Worm (Caenorhabditis elegans): Measurements from ENCODE around the gene fbxa-192.
"Not testable (repeated sequence)": the region's sequence is repeated elsewhere in the genome, so short reads cannot be mapped to it uniquely, and the experiment has no call there.

Gene fbxa-192

DNA sequence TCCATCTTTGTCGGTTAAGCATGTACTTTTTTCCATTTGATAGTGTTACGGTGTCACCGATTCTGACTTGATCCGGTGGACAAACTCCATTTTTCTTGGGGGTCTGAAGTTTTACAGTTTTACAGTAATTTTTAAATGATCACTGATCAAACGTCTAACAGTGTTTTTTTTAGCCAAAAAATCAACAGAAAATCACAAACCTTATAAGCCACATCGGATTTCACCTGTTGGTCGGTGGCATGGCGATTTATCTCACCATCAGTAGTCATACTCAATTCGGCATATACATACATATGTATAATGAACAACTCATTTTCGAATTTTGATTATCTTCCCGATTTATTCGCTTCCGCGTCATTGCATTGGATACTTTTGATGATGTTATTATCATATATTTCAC lies 42.5 kb downstream of the fbxa-192 start, which contains the start of gene srz-91:
TSS of gene srz-91 (plus strand) at position 301 of the 400 bp plus-strand sequence.
- TF ChIP-seq daf-8 (GFP tag; IDR thresholded peaks at IDR 0.05) (no peak), nhr-102 (tag; optimal IDR thresholded peaks at IDR 0.05) (no peak), F26F4.8 (GFP tag; conservative IDR thresholded peaks at IDR 0.05) (no peak), tra-1 (GFP tag; IDR thresholded peaks at IDR 0.05) (no peak), madf-9 (GFP tag; conservative IDR thresholded peaks at IDR 0.05) (no peak), hlh-30 (tag; optimal IDR thresholded peaks at IDR 0.05; ENCODE audit: insufficient read depth) (no peak), gei-8 (GFP tag; optimal IDR thresholded peaks at IDR 0.05) (no peak), saeg-2 (GFP tag; IDR thresholded peaks at IDR 0.05) (no peak), nhr-25 (tag; optimal IDR thresholded peaks at IDR 0.05; ENCODE audit: borderline replicate concordance, insufficient read depth) (no peak), daf-19 (GFP tag; conservative IDR thresholded peaks at IDR 0.05) (no peak)

ce11 chrV:17606050-17606449 lies 44.3 kb downstream of the fbxa-192 start, which contains the start of gene Y6G8.16:
Gene Y6G8.16 (plus strand): TSS chrV:17606350.
- TF ChIP-seq nhr-77 (tag; optimal IDR thresholded peaks at IDR 0.05); dmd-6 (GFP tag; IDR thresholded peaks at IDR 0.05); aha-1 (tag): not testable (repeated sequence)

DNA sequence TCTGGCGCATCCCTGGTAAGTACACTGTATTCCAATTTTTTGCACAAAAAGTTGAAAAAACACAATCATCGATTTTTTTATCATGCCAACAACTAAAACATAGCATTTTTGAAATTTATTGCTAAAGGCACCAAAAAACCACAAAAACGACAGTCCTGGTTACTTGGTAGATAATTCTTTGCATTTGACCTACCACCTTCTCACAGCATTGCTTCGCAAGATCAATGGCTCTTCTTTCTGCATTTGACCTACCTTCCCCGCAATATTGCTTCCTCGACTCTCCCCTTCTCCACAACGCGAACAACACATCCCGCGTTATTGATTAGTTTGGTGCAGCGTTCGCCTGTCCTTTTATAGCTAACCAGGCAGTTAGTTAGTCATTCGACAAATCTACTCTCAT lies 48.8 kb downstream of the fbxa-192 start, which contains the start of gene ztf-25:
TSS of gene ztf-25 (plus strand) at position 301 of the 400 bp plus-strand sequence.
- TF ChIP-seq F44E2.7 (GFP tag; IDR thresholded peaks at IDR 0.05) (no peak), Y48G9A.11 (GFP tag; IDR thresholded peaks at IDR 0.05) (no peak), egl-27 (tag; optimal IDR thresholded peaks at IDR 0.05) (no peak), daf-8 (GFP tag; IDR thresholded peaks at IDR 0.05) (no peak), D1046.2 (GFP tag; IDR thresholded peaks at IDR 0.05) (no peak), set-16 (GFP tag; IDR thresholded peaks at IDR 0.05) (no peak), lin-13 (GFP tag; optimal IDR thresholded peaks at IDR 0.05) (no peak), daf-16 (GFP tag; optimal IDR thresholded peaks at IDR 0.05) (no peak), daf-16 (tag; optimal IDR thresholded peaks at IDR 0.05) (no peak), ces-1 (GFP tag; optimal IDR thresholded peaks at IDR 0.05) (no peak), hlh-11 (tag; optimal IDR thresholded peaks at IDR 0.05) (no peak), pqm-1 (tag; optimal IDR thresholded peaks at IDR 0.05) (no peak), aha-1 (tag) (no peak), mep-1 (tag; optimal IDR thresholded peaks at IDR 0.05) (no peak), Y75B8A.6 (GFP tag; IDR thresholded peaks at IDR 0.05) (no peak), jun-1 (tag; optimal IDR thresholded peaks at IDR 0.05) (no peak), rbr-2 (tag; optimal IDR thresholded peaks at IDR 0.05) (no peak)

ce11 chrV:17598810-17599209 lies 51.5 kb downstream of the fbxa-192 start, which contains the start of gene Y6G8.2:
Gene Y6G8.2 (minus strand): TSS chrV:17598956.
- TF ChIP-seq pqm-1 (tag; optimal IDR thresholded peaks at IDR 0.05), result peak; percentile 78
- TF ChIP-seq ceh-28 (tag; optimal IDR thresholded peaks at IDR 0.05), result no peak
- peak in 1 of 2 experiments; percentile 20 for TF ChIP-seq daf-16 (GFP tag; optimal IDR thresholded peaks at IDR 0.05)
- TF ChIP-seq daf-16 (tag; optimal IDR thresholded peaks at IDR 0.05), result peak; percentile 97
- TF ChIP-seq nhr-28 (tag; optimal IDR thresholded peaks at IDR 0.05), result peak; percentile 44
- TF ChIP-seq nhr-237 (tag; optimal IDR thresholded peaks at IDR 0.05), result no peak
- no peak for TF ChIP-seq snpc-1.2 (GFP tag; IDR thresholded peaks at IDR 0.05)
- peak; percentile 26; the same call in 1 of the 2 replicates for TF ChIP-seq dmd-6 (GFP tag; IDR thresholded peaks at IDR 0.05)
- no peak for TF ChIP-seq nhr-42 (GFP tag; IDR thresholded peaks at IDR 0.05)
- no peak for TF ChIP-seq vab-7 (GFP tag; IDR thresholded peaks at IDR 0.05)
- TF ChIP-seq dve-1 (tag; optimal IDR thresholded peaks at IDR 0.05; ENCODE audit: insufficient read depth), result peak; percentile 46
- peak; percentile 12 for TF ChIP-seq nhr-77 (tag; optimal IDR thresholded peaks at IDR 0.05)
- TF ChIP-seq nhr-11 (tag; optimal IDR thresholded peaks at IDR 0.05), result no peak
- TF ChIP-seq hlh-11 (tag; optimal IDR thresholded peaks at IDR 0.05), result peak; percentile 22
- TF ChIP-seq duxl-1 (tag; optimal IDR thresholded peaks at IDR 0.05; ENCODE audit: poor library complexity), result peak; percentile 5
- TF ChIP-seq mep-1 (tag; optimal IDR thresholded peaks at IDR 0.05), result no peak
- no peak for TF ChIP-seq dmd-8 (GFP tag; IDR thresholded peaks at IDR 0.05)
- no peak for TF ChIP-seq gei-8 (GFP tag; optimal IDR thresholded peaks at IDR 0.05)
